Worm (Caenorhabditis elegans) whole organism, mixed stage, embryonic: Measurements from ENCODE around the gene ogdh-1.

Experiments used
- M03D4.4 ChIP-seq: sonication (generic microtip); optimal IDR thresholded peaks from 2 replicates; lab custom pipeline; 2017; ENCODE audit warnings: mild to moderate bottlenecking, missing genetic modification characterization, missing compliant biosample characterization
- ceh-39 ChIP-seq: fragments of 150-350 bp; optimal IDR thresholded peaks from 2 replicates; lab custom pipeline; 2014; ENCODE audit warnings: missing biosample characterization, missing genetic modification characterization
- ceh-43 ChIP-seq: fragments of 200-800 bp; sonication (Bioruptor generic); optimal IDR thresholded peaks from 2 replicates; lab custom pipeline; 2018; ENCODE audit warnings: mild to moderate bottlenecking, missing genetic modification characterization, moderate library complexity, missing compliant biosample characterization
- ceh-83 ChIP-seq: fragments of 200-800 bp; sonication (Bioruptor generic); optimal IDR thresholded peaks from 2 replicates; lab custom pipeline; 2018; ENCODE audit warnings: mild to moderate bottlenecking, missing genetic modification characterization, missing compliant biosample characterization
- ces-1 ChIP-seq: fragments of 150-350 bp; optimal IDR thresholded peaks from 2 replicates; lab custom pipeline; 2014; ENCODE audit warnings: missing biosample characterization, missing genetic modification reagents, missing genetic modification characterization
- cnd-1 ChIP-seq: fragments of 200-800 bp; sonication (Bioruptor generic); optimal IDR thresholded peaks from 2 replicates; lab custom pipeline; 2018; ENCODE audit warnings: mild to moderate bottlenecking, missing genetic modification characterization, missing compliant biosample characterization
- drap-1 ChIP-seq: fragments of 200-800 bp; sonication (Bioruptor generic); optimal IDR thresholded peaks from 3 replicates; lab custom pipeline; 2018; ENCODE audit warnings: mild to moderate bottlenecking, missing genetic modification characterization, missing compliant biosample characterization
- elt-1 ChIP-seq: sonication (generic microtip); optimal IDR thresholded peaks from 2 replicates; lab custom pipeline; 2017; ENCODE audit warnings: missing genetic modification characterization, mild to moderate bottlenecking, missing compliant biosample characterization, antibody characterized with exemption, moderate library complexity, borderline replicate concordance; ENCODE audit not compliant: insufficient read depth
- flh-1 ChIP-seq: fragments of 200-800 bp; sonication (Bioruptor generic); optimal IDR thresholded peaks from 2 replicates; lab custom pipeline; 2018; ENCODE audit warnings: mild to moderate bottlenecking, missing genetic modification characterization, moderate library complexity, missing compliant biosample characterization
- ham-2 ChIP-seq: fragments of 200-800 bp; sonication (Bioruptor generic); optimal IDR thresholded peaks from 2 replicates; lab custom pipeline; 2018; ENCODE audit warnings: mild to moderate bottlenecking, missing genetic modification characterization, missing compliant biosample characterization
- hlh-1 ChIP-seq: fragments of 150-350 bp; optimal IDR thresholded peaks from 2 replicates; lab custom pipeline; 2014; ENCODE audit warnings: missing biosample characterization, missing genetic modification reagents, missing genetic modification characterization
- lin-13 ChIP-seq: fragments of 150-350 bp; optimal IDR thresholded peaks from 2 replicates; lab custom pipeline; 2014; ENCODE audit warnings: missing biosample characterization, missing genetic modification characterization
- lsy-2 ChIP-seq: fragments of 150-350 bp; optimal IDR thresholded peaks from 2 replicates; lab custom pipeline; 2014; ENCODE audit warnings: missing biosample characterization, missing genetic modification characterization
- mep-1 ChIP-seq: fragments of 150-350 bp; optimal IDR thresholded peaks from 2 replicates; lab custom pipeline; 2017; ENCODE audit warnings: missing biosample characterization, missing genetic modification reagents, missing genetic modification characterization, inconsistent platforms
- nhr-12 ChIP-seq: fragments of 150-350 bp; optimal IDR thresholded peaks from 2 replicates; lab custom pipeline; 2014; ENCODE audit warnings: missing biosample characterization, missing genetic modification characterization
- nhr-237 ChIP-seq: fragments of 150-350 bp; optimal IDR thresholded peaks from 2 replicates; lab custom pipeline; 2014; ENCODE audit warnings: missing biosample characterization, missing genetic modification characterization
- nhr-28 ChIP-seq: fragments of 150-350 bp; optimal IDR thresholded peaks from 2 replicates; lab custom pipeline; 2014; ENCODE audit warnings: missing biosample characterization, missing genetic modification characterization
- nhr-76 ChIP-seq: sonication (generic microtip); optimal IDR thresholded peaks from 2 replicates; lab custom pipeline; 2017; ENCODE audit warnings: missing biosample characterization, missing genetic modification characterization
- pha-4 ChIP-seq: fragments of 150-350 bp; optimal IDR thresholded peaks from 2 replicates; lab custom pipeline; 2018; ENCODE audit warnings: missing biosample characterization, missing genetic modification reagents, missing genetic modification characterization
- sem-2 ChIP-seq: fragments of 200-800 bp; sonication (Bioruptor generic); optimal IDR thresholded peaks from 2 replicates; lab custom pipeline; 2018; ENCODE audit warnings: mild to moderate bottlenecking, missing genetic modification characterization, missing compliant biosample characterization
- sptf-1 ChIP-seq: sonication (generic microtip); optimal IDR thresholded peaks from 2 replicates; lab custom pipeline; 2017; ENCODE audit warnings: mild to moderate bottlenecking, missing genetic modification characterization, moderate library complexity, missing compliant biosample characterization
- unc-120 ChIP-seq: sonication (generic microtip); optimal IDR thresholded peaks from 2 replicates; lab custom pipeline; 2017; ENCODE audit warnings: missing genetic modification characterization, missing compliant biosample characterization; ENCODE audit not compliant: poor library complexity, severe bottlenecking
- unc-39 ChIP-seq: fragments of 150-350 bp; optimal IDR thresholded peaks from 2 replicates; lab custom pipeline; 2014; ENCODE audit warnings: missing biosample characterization, missing genetic modification characterization
- zip-8 ChIP-seq: fragments of 150-350 bp; optimal IDR thresholded peaks from 2 replicates; lab custom pipeline; 2014; ENCODE audit warnings: missing biosample characterization, missing genetic modification characterization
- ztf-11 ChIP-seq: fragments of 150-350 bp; optimal IDR thresholded peaks from 2 replicates; lab custom pipeline; 2014; ENCODE audit warnings: missing biosample characterization, missing genetic modification characterization

The ogdh-1 gene

DNA sequence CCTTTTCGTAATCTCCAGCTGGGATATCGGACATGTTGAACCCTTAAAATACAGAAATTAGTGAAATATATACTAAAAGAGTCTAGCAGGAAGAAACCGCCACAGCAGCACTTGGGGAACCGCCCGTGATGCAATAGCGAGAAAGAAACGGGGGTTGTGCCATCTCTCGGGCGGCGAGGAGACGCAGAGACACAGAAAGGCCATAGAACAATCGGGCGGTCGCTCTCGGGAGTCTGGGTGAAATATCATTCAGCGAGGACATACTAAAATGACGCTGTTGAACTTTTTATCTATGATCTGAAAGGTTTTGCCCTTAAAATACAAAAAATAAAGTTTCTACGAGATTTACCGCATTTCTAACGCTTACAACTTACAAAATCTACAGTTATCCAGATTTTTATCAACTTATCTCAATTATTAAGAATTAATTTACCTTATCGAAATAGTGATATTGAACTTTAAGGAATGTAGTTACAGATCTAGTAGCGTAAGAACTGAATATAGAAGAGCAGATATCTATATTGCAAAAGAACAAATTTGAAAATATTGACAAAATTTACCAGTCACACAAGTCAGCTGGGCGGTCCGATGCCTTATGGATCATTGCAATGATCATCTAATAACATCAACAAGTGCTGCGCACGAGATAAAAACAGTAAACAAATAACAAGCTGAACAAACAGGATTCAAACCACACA, 44.7 kb upstream of the ogdh-1 start, which contains the start of gene cyc-2.1:
TSS of gene cyc-2.1 (minus strand) at position 605 of the 698 bp plus-strand sequence.
- TF ChIP-seq pha-4 (tag; lab: Kevin White, UChicago) (peak; percentile 22), ces-1 (GFP tag; lab: Kevin White, UChicago) (peak; percentile 22), lsy-2 (tag; lab: Kevin White, UChicago) (peak; percentile 76), nhr-237 (peak; percentile 6), unc-120 (no peak), mep-1 (peak; percentile 55), M03D4.4 (tag; lab: Kevin White, UChicago) (peak; percentile 31), unc-39 (tag; lab: Kevin White, UChicago) (no peak), sptf-1 (tag; lab: Kevin White, UChicago) (peak; percentile 58), ztf-11 (tag; lab: Kevin White, UChicago) (no peak), nhr-28 (tag; lab: Kevin White, UChicago) (no peak), drap-1 (GFP tag; lab: Kevin White, UChicago) (peak; percentile 33), elt-1 (no peak), flh-1 (GFP tag; lab: Kevin White, UChicago) (peak; percentile 4), zip-8 (tag; lab: Kevin White, UChicago) (peak; percentile 30), nhr-12 (tag; lab: Kevin White, UChicago) (no peak)

DNA sequence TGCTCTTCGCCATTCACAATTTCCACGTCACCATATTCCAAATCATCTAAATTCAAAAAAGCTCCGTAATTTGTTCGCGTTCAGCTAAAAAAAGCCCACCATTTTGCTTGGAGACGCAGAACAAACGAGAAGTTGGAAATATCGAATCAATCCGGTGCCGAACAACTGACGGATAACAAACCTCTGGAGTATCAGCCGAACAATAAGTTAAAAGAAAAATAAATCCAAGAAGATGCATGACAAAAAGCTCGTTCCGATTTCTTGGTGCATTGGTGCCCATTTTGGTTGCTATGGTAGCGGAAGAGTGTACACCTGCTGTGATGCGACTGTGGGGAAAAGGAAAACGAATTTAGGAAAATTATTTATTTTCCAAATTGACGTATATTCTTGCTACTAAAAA, 43.7 kb upstream of the ogdh-1 start, which contains the start of gene tctn-1:
TSS of gene tctn-1 (minus strand) at position 280 of the 400 bp plus-strand sequence.
- TF ChIP-seq nhr-237, result no peak
- TF ChIP-seq hlh-1, result peak; percentile 30

DNA sequence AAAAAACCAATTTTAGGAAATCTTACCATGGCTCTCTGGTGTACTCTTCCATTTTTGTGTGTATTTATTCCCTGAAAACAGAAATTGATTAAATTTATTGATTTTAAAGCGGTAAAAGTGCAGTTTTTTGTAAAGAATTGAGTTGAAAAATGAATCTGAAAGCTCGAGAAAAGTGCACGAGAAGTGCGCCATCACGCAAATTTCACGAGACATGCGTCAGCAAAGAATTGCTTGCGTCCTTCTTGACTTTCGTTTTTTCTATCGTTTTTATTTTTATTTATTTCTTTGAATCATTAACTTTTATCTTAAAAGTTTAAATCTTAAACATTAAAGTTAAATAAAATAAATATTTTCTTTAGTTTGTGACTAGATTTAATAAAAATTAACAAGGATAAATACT, 41.6 kb upstream of the ogdh-1 start, which contains the start of gene timm-17B.1:
TSS of gene timm-17B.1 (minus strand) at position 71 of the 400 bp plus-strand sequence.
- no peak for TF ChIP-seq ceh-43 (GFP tag; lab: Kevin White, UChicago)
- peak; percentile 83 for TF ChIP-seq lsy-2 (tag; lab: Kevin White, UChicago)
- TF ChIP-seq lin-13 (tag; lab: Kevin White, UChicago), result peak; percentile 68
- peak; percentile 1 for TF ChIP-seq pha-4 (tag; lab: Kevin White, UChicago)
- TF ChIP-seq nhr-237, result peak; percentile 33
- TF ChIP-seq mep-1, result peak; percentile 68
- no peak for TF ChIP-seq M03D4.4 (tag; lab: Kevin White, UChicago)
- peak; percentile 49 for TF ChIP-seq ces-1 (GFP tag; lab: Kevin White, UChicago)
- no peak for TF ChIP-seq ceh-39
- TF ChIP-seq sem-2 (GFP tag; lab: Kevin White, UChicago), result no peak
- no peak for TF ChIP-seq nhr-28 (tag; lab: Kevin White, UChicago)
- TF ChIP-seq nhr-76 (tag; lab: Kevin White, UChicago), result no peak

DNA sequence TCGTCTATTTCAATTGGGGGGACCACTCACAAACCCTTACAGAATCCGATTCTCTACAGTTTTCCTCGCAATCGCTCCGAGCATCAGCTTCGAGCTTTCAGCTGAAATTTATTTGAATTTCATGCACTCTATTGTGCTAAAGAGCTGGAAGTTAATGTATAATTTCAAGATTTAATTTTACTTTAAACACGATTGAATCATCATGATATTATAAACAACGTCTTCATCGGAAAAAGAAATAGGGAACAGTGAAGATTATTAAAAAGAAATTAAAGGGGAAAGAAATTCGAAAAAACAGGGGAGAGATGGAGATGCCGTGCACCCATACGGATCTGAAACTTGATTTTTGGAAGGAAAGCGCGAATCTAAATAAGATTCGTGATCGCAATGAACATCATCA, 40.4 kb upstream of the ogdh-1 start, which contains the start of gene hoe-1:
TSS of gene hoe-1 (minus strand) at position 101 of the 400 bp plus-strand sequence.
- TF ChIP-seq ham-2 (GFP tag; lab: Kevin White, UChicago), result no peak

DNA sequence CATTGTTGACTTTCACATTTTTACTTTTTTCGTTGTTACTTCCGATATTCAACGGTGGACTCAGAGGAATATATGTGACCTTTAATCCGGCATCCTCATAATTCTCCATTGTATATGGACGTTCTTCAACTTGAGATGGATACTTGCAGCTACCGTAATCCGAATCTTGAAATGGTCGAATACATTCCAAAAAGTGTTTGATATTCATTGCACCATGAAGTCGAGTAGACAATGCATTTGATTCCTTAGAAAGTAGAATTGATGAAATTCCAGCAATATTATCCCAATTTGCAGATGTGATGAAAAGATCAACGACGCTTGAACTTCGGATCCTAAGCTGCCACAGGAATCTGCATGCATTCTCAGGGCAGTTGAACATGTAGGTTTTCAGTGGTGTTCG, 38.7 kb upstream of the ogdh-1 start:
- TF ChIP-seq zip-8 (tag; lab: Kevin White, UChicago) (no peak), ceh-39 (no peak), M03D4.4 (tag; lab: Kevin White, UChicago) (no peak), unc-120 (no peak), flh-1 (GFP tag; lab: Kevin White, UChicago) (no peak)

DNA sequence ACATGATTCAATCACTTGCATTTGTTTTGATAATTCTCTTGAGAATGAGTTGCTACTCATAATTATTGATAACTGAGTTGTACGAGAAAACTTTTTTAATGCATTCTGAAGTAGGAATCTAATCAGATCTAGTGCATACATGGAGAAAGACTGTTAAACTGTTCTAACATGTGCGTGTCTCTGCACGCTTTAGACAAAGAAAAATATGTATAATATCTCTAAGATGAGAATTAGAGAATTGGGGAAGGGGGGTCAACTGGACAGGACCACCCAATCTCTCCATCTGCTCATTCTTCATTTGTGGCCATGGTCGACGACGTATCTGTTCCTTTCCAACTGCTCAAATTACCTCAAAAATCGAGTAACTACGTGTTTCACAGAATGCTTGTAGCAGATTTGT, 33.4 kb upstream of the ogdh-1 start, which contains the start of gene fbxb-78:
TSS of gene fbxb-78 (plus strand) at position 301 of the 400 bp plus-strand sequence.
- TF ChIP-seq ceh-83 (GFP tag; lab: Kevin White, UChicago), result no peak

DNA sequence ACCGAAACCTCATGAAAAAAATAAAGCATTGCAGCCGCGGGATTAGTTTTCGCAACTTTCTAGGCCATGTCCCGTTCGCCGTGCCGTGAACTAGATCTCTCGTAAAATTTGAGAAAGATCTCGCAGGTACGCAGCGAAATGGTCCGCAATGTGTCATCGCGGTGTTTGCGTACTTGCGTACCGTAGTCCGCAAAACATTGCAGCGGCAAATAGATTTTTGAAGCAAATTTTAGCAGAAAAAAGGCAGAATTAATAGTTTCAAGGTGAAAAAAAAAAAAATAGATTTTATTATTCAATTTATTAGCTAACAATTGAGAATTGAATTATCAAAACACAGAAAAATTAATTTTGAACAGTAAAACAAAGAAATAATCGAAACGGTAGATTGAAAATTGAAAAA, 24.1 kb upstream of the ogdh-1 start:
- peak; percentile 67 for TF ChIP-seq sptf-1 (tag; lab: Kevin White, UChicago)
- TF ChIP-seq ham-2 (GFP tag; lab: Kevin White, UChicago), result peak; percentile 16
- TF ChIP-seq drap-1 (GFP tag; lab: Kevin White, UChicago), result peak; percentile 53
- peak; percentile 51 for TF ChIP-seq nhr-237
- peak; percentile 94 for TF ChIP-seq lsy-2 (tag; lab: Kevin White, UChicago)
- peak; percentile 36 for TF ChIP-seq ces-1 (GFP tag; lab: Kevin White, UChicago)
- peak; percentile 10 for TF ChIP-seq cnd-1 (tag; lab: Kevin White, UChicago)
